Comparison of ENCODE assay signal across 1 worm cellular context in genomic region chrIII:11467631-11468481, ce11.
TF ChIP-seq lines count a peak whose summit lies in the region.

No protein-coding gene starts in this region.

TF ChIP-seq in whole organism, L4 larva, 104 proteins besides CTCF, POLR2A, EP300 and RAD21 (continued from another document):
- TF ChIP-seq nhr-10 (tag; optimal IDR thresholded peaks at IDR 0.05; lab: Kevin White, UChicago) (no peak), mdl-1 (tag; optimal IDR thresholded peaks at IDR 0.05; lab: Kevin White, UChicago) (no peak), ceh-62 (tag; optimal IDR thresholded peaks at IDR 0.05; lab: Kevin White, UChicago) (no peak), egl-43 (GFP tag; IDR thresholded peaks at IDR 0.05; lab: Robert Waterston, UW) (no peak), ZK546.5 (tag; optimal IDR thresholded peaks at IDR 0.05; lab: Kevin White, UChicago) (no peak), jun-1 (tag; optimal IDR thresholded peaks at IDR 0.05; lab: Kevin White, UChicago) (no peak), nhr-28 (tag; optimal IDR thresholded peaks at IDR 0.05; lab: Kevin White, UChicago) (peak; percentile 9), daf-12 (tag; optimal IDR thresholded peaks at IDR 0.05; lab: Kevin White, UChicago) (no peak), ceh-28 (tag; optimal IDR thresholded peaks at IDR 0.05; lab: Kevin White, UChicago) (no peak), daf-19 (GFP tag; conservative IDR thresholded peaks at IDR 0.05; lab: Robert Waterston, UW) (no peak), zag-1 (tag; optimal IDR thresholded peaks at IDR 0.05; lab: Kevin White, UChicago) (no peak), daf-8 (GFP tag; IDR thresholded peaks at IDR 0.05; lab: Robert Waterston, UW) (no peak), lim-7 (GFP tag; IDR thresholded peaks at IDR 0.05; lab: Robert Waterston, UW) (no peak), tag-97 (GFP tag; IDR thresholded peaks at IDR 0.05; lab: Robert Waterston, UW) (no peak), F37D6.2 (tag; optimal IDR thresholded peaks at IDR 0.05; lab: Kevin White, UChicago) (no peak), Y48G9A.11 (GFP tag; IDR thresholded peaks at IDR 0.05; lab: Robert Waterston, UW) (no peak), ceh-20 (GFP tag; IDR thresholded peaks at IDR 0.05; lab: Robert Waterston, UW) (no peak), T26A8.4 (GFP tag; IDR thresholded peaks at IDR 0.05; lab: Robert Waterston, UW) (no peak), nhr-102 (tag; optimal IDR thresholded peaks at IDR 0.05; lab: Kevin White, UChicago) (no peak), arid-1 (GFP tag; conservative IDR thresholded peaks at IDR 0.05; lab: Robert Waterston, UW) (no peak), nhr-237 (tag; optimal IDR thresholded peaks at IDR 0.05; lab: Kevin White, UChicago) (no peak), mxl-3 (GFP tag; optimal IDR thresholded peaks at IDR 0.05; lab: Kevin White, UChicago) (no peak), lin-29 (GFP tag; IDR thresholded peaks at IDR 0.05; lab: Robert Waterston, UW) (no peak), saeg-2 (GFP tag; IDR thresholded peaks at IDR 0.05; lab: Robert Waterston, UW) (no peak), php-3 (GFP tag; IDR thresholded peaks at IDR 0.05; lab: Robert Waterston, UW) (no peak), lin-1 (GFP tag; IDR thresholded peaks at IDR 0.05; lab: Robert Waterston, UW) (no peak), cey-2 (tag; optimal IDR thresholded peaks at IDR 0.05; lab: Kevin White, UChicago; ENCODE audit: borderline replicate concordance, insufficient read depth) (no peak), zip-11 (GFP tag; IDR thresholded peaks at IDR 0.05; lab: Robert Waterston, UW) (no peak), aly-2 (tag; optimal IDR thresholded peaks at IDR 0.05; lab: Kevin White, UChicago) (no peak), ama-1 (optimal IDR thresholded peaks at IDR 0.05; lab: Kevin White, UChicago) (no peak), hlh-11 (tag; optimal IDR thresholded peaks at IDR 0.05; lab: Kevin White, UChicago) (peak; percentile 9), lin-15B (tag; optimal IDR thresholded peaks at IDR 0.05; lab: Kevin White, UChicago) (no peak), ceh-32 (tag; optimal IDR thresholded peaks at IDR 0.05; lab: Kevin White, UChicago; ENCODE audit: poor library complexity) (no peak), gei-8 (GFP tag; optimal IDR thresholded peaks at IDR 0.05; lab: Kevin White, UChicago) (no peak), nhr-25 (tag; optimal IDR thresholded peaks at IDR 0.05; lab: Kevin White, UChicago; ENCODE audit: borderline replicate concordance, insufficient read depth) (peak; percentile 61), set-16 (GFP tag; IDR thresholded peaks at IDR 0.05; lab: Robert Waterston, UW) (peak; percentile 98), dmd-9 (GFP tag; IDR thresholded peaks at IDR 0.05; lab: Robert Waterston, UW) (no peak), dpl-1 (GFP tag; optimal IDR thresholded peaks at IDR 0.05; lab: Kevin White, UChicago) (no peak), hlh-30 (tag; optimal IDR thresholded peaks at IDR 0.05; lab: Kevin White, UChicago; ENCODE audit: insufficient read depth) (peak; percentile 51), F10B5.3 (tag; optimal IDR thresholded peaks at IDR 0.05; lab: Kevin White, UChicago) (no peak), dve-1 (tag; optimal IDR thresholded peaks at IDR 0.05; lab: Kevin White, UChicago; ENCODE audit: insufficient read depth) (no peak), pha-4 (GFP tag; IDR thresholded peaks at IDR 0.05; lab: Robert Waterston, UW) (peak; percentile 87; the same call in 1 of the 2 replicates), pha-4 (tag; optimal IDR thresholded peaks at IDR 0.05; lab: Kevin White, UChicago) (no peak), lin-38 (GFP tag; IDR thresholded peaks at IDR 0.05; lab: Robert Waterston, UW) (peak; percentile 26), zfp-2 (tag; optimal IDR thresholded peaks at IDR 0.05; lab: Kevin White, UChicago) (no peak), T20F7.1 (GFP tag; optimal IDR thresholded peaks at IDR 0.05; lab: Kevin White, UChicago) (no peak), ztf-11 (tag; optimal IDR thresholded peaks at IDR 0.05; lab: Kevin White, UChicago) (no peak), spr-1 (tag; optimal IDR thresholded peaks at IDR 0.05; lab: Kevin White, UChicago) (no peak), mep-1 (tag; optimal IDR thresholded peaks at IDR 0.05; lab: Kevin White, UChicago) (no peak), mes-2 (tag; optimal IDR thresholded peaks at IDR 0.05; lab: Kevin White, UChicago; ENCODE audit: poor library complexity, severe bottlenecking) (peak; percentile 27), Y105C5A.15 (GFP tag; IDR thresholded peaks at IDR 0.05; lab: Robert Waterston, UW) (no peak), dmd-8 (GFP tag; IDR thresholded peaks at IDR 0.05; lab: Robert Waterston, UW) (no peak), skn-1 (tag; optimal IDR thresholded peaks at IDR 0.05; lab: Kevin White, UChicago) (no peak), nhr-41 (GFP tag; IDR thresholded peaks at IDR 0.05; lab: Robert Waterston, UW) (no peak), F49E8.2 (tag; optimal IDR thresholded peaks at IDR 0.05; lab: Kevin White, UChicago; ENCODE audit: borderline replicate concordance) (no peak), ces-1 (GFP tag; optimal IDR thresholded peaks at IDR 0.05; lab: Kevin White, UChicago) (no peak), attf-4 (tag; optimal IDR thresholded peaks at IDR 0.05; lab: Kevin White, UChicago) (no peak), madf-5 (GFP tag; IDR thresholded peaks at IDR 0.05; lab: Robert Waterston, UW) (no peak), nhr-11 (tag; optimal IDR thresholded peaks at IDR 0.05; lab: Kevin White, UChicago) (no peak), Y5F2A.4 (GFP tag; optimal IDR thresholded peaks at IDR 0.05; lab: Kevin White, UChicago) (no peak), hmg-1.1 (GFP tag; IDR thresholded peaks at IDR 0.05; lab: Robert Waterston, UW) (peak; percentile 62), fkh-10 (GFP tag; optimal IDR thresholded peaks at IDR 0.05; lab: Kevin White, UChicago) (no peak), Y75B8A.6 (GFP tag; IDR thresholded peaks at IDR 0.05; lab: Robert Waterston, UW) (no peak), tra-1 (GFP tag; IDR thresholded peaks at IDR 0.05; lab: Robert Waterston, UW) (0 out of 2 replicates have a peak, but pooled peaks have one; percentile 22), madf-9 (GFP tag; conservative IDR thresholded peaks at IDR 0.05; lab: Robert Waterston, UW) (no peak), lir-3 (tag; optimal IDR thresholded peaks at IDR 0.05; lab: Kevin White, UChicago) (no peak), nhr-76 (tag; optimal IDR thresholded peaks at IDR 0.05; lab: Kevin White, UChicago) (no peak), dmd-6 (GFP tag; IDR thresholded peaks at IDR 0.05; lab: Robert Waterston, UW) (0 out of 2 replicates have a peak, but pooled peaks have one; percentile 13), pqm-1 (tag; optimal IDR thresholded peaks at IDR 0.05; lab: Kevin White, UChicago) (no peak)
